Worm (Caenorhabditis elegans) whole organism, late embryonic: Measurements from ENCODE around the gene M03A1.8.

Source experiments
- C08G9.2 ChIP-seq: sonication (generic microtip); optimal IDR thresholded peaks from 2 replicates; lab custom pipeline; 2016; ENCODE audit warnings: mild to moderate bottlenecking, missing genetic modification characterization, moderate library complexity, missing compliant biosample characterization
- C38D4.7 ChIP-seq: fragments of 200-800 bp; sonication (Bioruptor generic); optimal IDR thresholded peaks from 2 replicates; lab custom pipeline; 2018; ENCODE audit warnings: mild to moderate bottlenecking, missing genetic modification characterization, moderate library complexity, missing compliant biosample characterization
- K02D7.2 ChIP-seq: sonication (generic microtip); optimal IDR thresholded peaks from 2 replicates; lab custom pipeline; 2017; ENCODE audit warnings: mild to moderate bottlenecking, missing genetic modification characterization, missing compliant biosample characterization
- K09A11.1 ChIP-seq: sonication (generic microtip); optimal IDR thresholded peaks from 2 replicates; lab custom pipeline; 2017; ENCODE audit warnings: antibody characterized with exemption, mild to moderate bottlenecking, missing genetic modification characterization, missing compliant biosample characterization; ENCODE audit not compliant: insufficient read depth
- Y22D7AL.16 ChIP-seq: sonication (generic microtip); optimal IDR thresholded peaks from 2 replicates; lab custom pipeline; 2016; ENCODE audit warnings: missing genetic modification characterization, missing compliant biosample characterization
- ahr-1 ChIP-seq: sonication (generic microtip); optimal IDR thresholded peaks from 2 replicates; lab custom pipeline; 2016; ENCODE audit warnings: missing genetic modification characterization, missing compliant biosample characterization
- ama-1 ChIP-seq: fragments of 150-350 bp; optimal IDR thresholded peaks from 2 replicates; lab custom pipeline; 2014
- ceh-18 ChIP-seq: sonication (generic microtip); optimal IDR thresholded peaks from 2 replicates; lab custom pipeline; 2016; ENCODE audit warnings: missing genetic modification characterization, missing compliant biosample characterization
- ceh-2 ChIP-seq: sonication (generic microtip); optimal IDR thresholded peaks from 2 replicates; lab custom pipeline; 2016; ENCODE audit warnings: missing genotype, missing genetic modification characterization, missing compliant biosample characterization
- ceh-22 ChIP-seq: sonication (generic microtip); optimal IDR thresholded peaks from 2 replicates; lab custom pipeline; 2017; ENCODE audit warnings: missing biosample characterization, missing genetic modification characterization
- ceh-34 ChIP-seq: sonication (generic microtip); optimal IDR thresholded peaks from 2 replicates; lab custom pipeline; 2016; ENCODE audit warnings: mild to moderate bottlenecking, missing genetic modification characterization, missing compliant biosample characterization
- ceh-45 ChIP-seq: fragments of 200-800 bp; sonication (Bioruptor generic); IDR thresholded peaks from 2 replicates; pipeline ENCODE4 v1.3.6; 2022; ENCODE audit warnings: missing genetic modification reagents, missing genetic modification characterization, missing compliant biosample characterization
- ceh-6 ChIP-seq: fragments of 200-800 bp; sonication (Bioruptor generic); optimal IDR thresholded peaks from 2 replicates; lab custom pipeline; 2018; ENCODE audit warnings: mild to moderate bottlenecking, missing genetic modification characterization, missing compliant biosample characterization
- ceh-9 ChIP-seq: sonication (generic microtip); optimal IDR thresholded peaks from 2 replicates; lab custom pipeline; 2016; ENCODE audit warnings: mild to moderate bottlenecking, missing genetic modification characterization, inconsistent platforms, missing compliant biosample characterization
- dmd-4 ChIP-seq: sonication (generic microtip); optimal IDR thresholded peaks from 2 replicates; lab custom pipeline; 2016; ENCODE audit warnings: borderline replicate concordance, missing genetic modification characterization, missing compliant biosample characterization
- dve-1 ChIP-seq: sonication (generic microtip); optimal IDR thresholded peaks from 2 replicates; lab custom pipeline; 2017; ENCODE audit warnings: antibody characterized with exemption, mild to moderate bottlenecking, missing genetic modification characterization, missing compliant biosample characterization
- elt-2 ChIP-seq: sonication (generic microtip); optimal IDR thresholded peaks from 2 replicates; lab custom pipeline; 2016; ENCODE audit warnings: missing genetic modification reagents, missing genetic modification characterization, missing compliant biosample characterization
- fax-1 ChIP-seq: sonication (generic microtip); optimal IDR thresholded peaks from 2 replicates; lab custom pipeline; 2016; ENCODE audit warnings: missing genotype, missing genetic modification characterization, missing compliant biosample characterization
- fkh-10 ChIP-seq: fragments of 150-350 bp; optimal IDR thresholded peaks from 2 replicates; lab custom pipeline; 2014; ENCODE audit warnings: missing biosample characterization, missing genetic modification reagents, missing genetic modification characterization
- fkh-6 ChIP-seq: sonication (generic microtip); optimal IDR thresholded peaks from 2 replicates; lab custom pipeline; 2016; ENCODE audit warnings: missing genetic modification characterization, missing compliant biosample characterization
- gmeb-2 ChIP-seq: sonication (generic microtip); optimal IDR thresholded peaks from 2 replicates; lab custom pipeline; 2016; ENCODE audit warnings: missing genetic modification characterization, inconsistent platforms, missing compliant biosample characterization
- hlh-6 ChIP-seq: sonication (generic microtip); optimal IDR thresholded peaks from 2 replicates; lab custom pipeline; 2016; ENCODE audit warnings: missing genotype, missing genetic modification characterization, missing compliant biosample characterization
- lin-11 ChIP-seq: fragments of 200-800 bp; sonication (Bioruptor generic); optimal IDR thresholded peaks from 2 replicates; lab custom pipeline; 2018; ENCODE audit warnings: mild to moderate bottlenecking, missing genetic modification characterization, missing compliant biosample characterization
- madf-2 ChIP-seq: sonication (generic microtip); optimal IDR thresholded peaks from 2 replicates; lab custom pipeline; 2017; ENCODE audit warnings: missing genetic modification characterization, missing compliant biosample characterization
- nfya-1 ChIP-seq: sonication (generic microtip); optimal IDR thresholded peaks from 2 replicates; lab custom pipeline; 2017; ENCODE audit warnings: missing genetic modification characterization, mild to moderate bottlenecking, missing compliant biosample characterization, antibody characterized with exemption, moderate library complexity
- nhr-11 ChIP-seq: fragments of 150-350 bp; optimal IDR thresholded peaks from 2 replicates; lab custom pipeline; 2014; ENCODE audit warnings: missing biosample characterization, missing genetic modification characterization
- odd-2 ChIP-seq: sonication (generic microtip); optimal IDR thresholded peaks from 2 replicates; lab custom pipeline; 2017; ENCODE audit warnings: antibody characterized with exemption, mild to moderate bottlenecking, missing genetic modification characterization, missing compliant biosample characterization
- pax-1 ChIP-seq: fragments of 150-350 bp; optimal IDR thresholded peaks from 2 replicates; lab custom pipeline; 2014; ENCODE audit warnings: missing biosample characterization, missing genetic modification characterization
- ref-2 ChIP-seq: sonication (generic microtip); optimal IDR thresholded peaks from 2 replicates; lab custom pipeline; 2016; ENCODE audit warnings: missing genetic modification characterization, missing compliant biosample characterization
- rnt-1 ChIP-seq: sonication (generic microtip); optimal IDR thresholded peaks from 2 replicates; lab custom pipeline; 2016; ENCODE audit warnings: missing genetic modification characterization, missing compliant biosample characterization
- sox-2 ChIP-seq: fragments of 200-800 bp; sonication (Bioruptor generic); IDR thresholded peaks from 2 replicates; pipeline ENCODE4 v1.3.6; 2022; ENCODE audit warnings: missing genetic modification reagents, missing genetic modification characterization, missing compliant biosample characterization
- sox-4 ChIP-seq: sonication (generic microtip); optimal IDR thresholded peaks from 2 replicates; lab custom pipeline; 2017; ENCODE audit warnings: mild to moderate bottlenecking, missing genetic modification characterization, inconsistent platforms, missing compliant biosample characterization
- syd-9 ChIP-seq: sonication (generic microtip); optimal IDR thresholded peaks from 2 replicates; lab custom pipeline; 2016; ENCODE audit warnings: mild to moderate bottlenecking, missing genetic modification characterization, moderate library complexity, missing compliant biosample characterization
- tbx-2 ChIP-seq: sonication (generic microtip); optimal IDR thresholded peaks from 2 replicates; lab custom pipeline; 2016; ENCODE audit warnings: missing genetic modification characterization, missing compliant biosample characterization
- ttx-3 ChIP-seq: sonication (generic microtip); optimal IDR thresholded peaks from 2 replicates; lab custom pipeline; 2016; ENCODE audit warnings: missing genetic modification reagents, missing genetic modification characterization, missing compliant biosample characterization
- unc-42 ChIP-seq: sonication (generic microtip); optimal IDR thresholded peaks from 2 replicates; lab custom pipeline; 2016; ENCODE audit warnings: missing genotype, missing genetic modification characterization, missing compliant biosample characterization
- unc-55 ChIP-seq: sonication (generic microtip); optimal IDR thresholded peaks from 2 replicates; lab custom pipeline; 2017; ENCODE audit warnings: missing biosample characterization, missing genetic modification reagents, missing genetic modification characterization
- zip-5 ChIP-seq: sonication (generic microtip); optimal IDR thresholded peaks from 2 replicates; lab custom pipeline; 2016; ENCODE audit warnings: missing genetic modification characterization, missing compliant biosample characterization
- ztf-16 ChIP-seq: sonication (generic microtip); optimal IDR thresholded peaks from 2 replicates; lab custom pipeline; 2017; ENCODE audit warnings: missing genetic modification characterization, missing compliant biosample characterization

Gene M03A1.8

DNA sequence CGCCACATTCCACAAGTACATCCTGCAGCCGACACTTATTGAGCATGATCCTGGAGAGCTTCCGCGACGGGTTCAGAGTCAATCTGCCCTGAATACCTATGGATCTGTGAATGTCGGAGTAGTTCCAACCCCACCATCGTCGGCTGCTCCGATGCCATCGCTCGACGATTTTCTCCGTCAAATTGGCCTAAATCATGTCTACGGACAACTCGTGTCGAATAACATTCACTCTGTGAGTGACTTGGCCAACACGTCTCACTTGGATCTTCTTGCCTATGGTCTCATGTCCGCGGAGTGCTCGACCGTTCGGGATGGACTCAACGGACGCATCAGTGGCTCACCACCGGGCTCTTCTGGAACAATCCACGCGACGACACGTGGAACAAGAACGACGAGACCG, 29.9 kb downstream of the M03A1.8 start:
- TF ChIP-seq fkh-6 (tag; lab: Kevin White, UChicago) (no peak), madf-2 (no peak), syd-9 (tag; lab: Kevin White, UChicago) (no peak), C38D4.7 (GFP tag; lab: Kevin White, UChicago) (no peak), odd-2 (tag; lab: Kevin White, UChicago) (no peak), unc-42 (no peak), C08G9.2 (tag; lab: Kevin White, UChicago) (no peak), ceh-45 (GFP tag; lab: Robert Waterston, UW) (no peak), nhr-11 (tag; lab: Kevin White, UChicago) (no peak)
- TF ChIP-seq, all 69 proteins: peak for 0

DNA sequence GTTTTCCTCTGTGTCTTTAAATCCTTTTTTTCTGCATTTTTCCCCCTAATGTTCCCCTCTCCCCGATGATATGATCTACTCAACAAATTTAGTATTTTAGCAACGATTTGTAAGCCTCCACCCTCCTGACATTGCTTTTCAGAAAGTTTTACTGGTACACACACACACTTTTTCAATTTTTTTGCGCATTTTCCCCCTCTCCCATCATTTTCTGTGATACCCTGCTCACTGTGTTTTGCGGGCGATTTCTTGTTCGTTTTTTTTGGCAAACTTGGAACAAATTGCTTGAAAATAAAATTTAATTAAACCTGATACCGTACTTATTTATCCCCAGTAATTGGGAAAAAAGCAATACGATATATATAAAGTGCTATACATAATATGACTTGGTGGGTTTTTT, 30.5 kb downstream of the M03A1.8 start:
- TF ChIP-seq lin-11 (tag; lab: Kevin White, UChicago) (no peak), tbx-2 (tag; lab: Kevin White, UChicago) (no peak), ceh-34 (tag; lab: Kevin White, UChicago) (no peak), fkh-10 (GFP tag; lab: Kevin White, UChicago) (no peak), hlh-6 (tag; lab: Kevin White, UChicago) (no peak), K02D7.2 (tag; lab: Kevin White, UChicago) (no peak), fax-1 (no peak), ceh-9 (tag; lab: Kevin White, UChicago) (no peak), ama-1 (lab: Kevin White, UChicago) (no peak), zip-5 (tag; lab: Kevin White, UChicago) (no peak), dve-1 (tag; lab: Kevin White, UChicago) (no peak), rnt-1 (tag; lab: Kevin White, UChicago) (peak; percentile 10), ceh-6 (GFP tag; lab: Kevin White, UChicago) (no peak), sox-2 (no peak), dmd-4 (tag; lab: Kevin White, UChicago) (peak; percentile 18)

DNA sequence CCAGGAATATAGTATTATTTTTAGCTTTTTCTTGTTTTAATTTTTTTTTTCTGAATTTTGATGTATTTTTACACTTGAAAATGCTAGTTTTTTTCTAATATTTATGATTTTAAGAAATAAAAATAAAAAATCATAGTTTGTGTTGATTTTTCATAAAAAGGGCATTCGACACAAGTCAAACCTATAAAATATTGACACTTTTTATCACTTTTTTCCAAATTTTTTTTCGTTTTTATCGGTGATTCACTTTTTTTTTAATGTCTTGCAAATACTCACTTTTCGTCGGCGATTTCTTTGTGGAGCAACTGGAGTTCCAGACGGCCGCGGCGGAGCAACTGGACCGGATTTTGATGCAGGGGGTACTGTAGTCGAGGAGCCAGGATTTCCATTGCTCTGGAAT, 37.3 kb downstream of the M03A1.8 start:
- TF ChIP-seq unc-55 (no peak), fkh-6 (tag; lab: Kevin White, UChicago) (no peak), ceh-6 (GFP tag; lab: Kevin White, UChicago) (no peak), sox-4 (no peak), syd-9 (tag; lab: Kevin White, UChicago) (no peak), ceh-18 (tag; lab: Kevin White, UChicago) (no peak), Y22D7AL.16 (tag; lab: Kevin White, UChicago) (no peak)

DNA sequence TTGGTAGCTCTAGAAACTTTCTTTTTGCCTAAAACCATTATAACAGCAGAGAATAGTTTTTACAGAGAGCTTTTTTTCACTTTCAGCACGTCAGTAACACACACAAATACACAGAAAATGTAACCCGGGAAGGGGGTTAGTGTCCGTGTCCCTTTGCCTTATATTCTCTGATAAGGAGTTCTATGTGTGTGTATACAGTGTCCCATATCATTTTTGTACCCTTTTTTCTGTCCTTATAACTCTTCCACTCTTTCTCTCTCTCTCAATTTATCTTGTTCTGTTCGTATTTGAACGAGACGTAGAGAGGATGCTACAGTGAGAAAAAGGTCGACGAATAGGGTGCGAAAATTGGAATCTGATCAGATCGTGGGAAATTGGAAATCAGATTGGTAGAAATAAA, 38.7 kb downstream of the M03A1.8 start:
- TF ChIP-seq ref-2 (tag; lab: Kevin White, UChicago) (no peak), elt-2 (tag; lab: Kevin White, UChicago) (peak; percentile 49), ttx-3 (tag; lab: Kevin White, UChicago) (no peak), ceh-22 (no peak)

DNA sequence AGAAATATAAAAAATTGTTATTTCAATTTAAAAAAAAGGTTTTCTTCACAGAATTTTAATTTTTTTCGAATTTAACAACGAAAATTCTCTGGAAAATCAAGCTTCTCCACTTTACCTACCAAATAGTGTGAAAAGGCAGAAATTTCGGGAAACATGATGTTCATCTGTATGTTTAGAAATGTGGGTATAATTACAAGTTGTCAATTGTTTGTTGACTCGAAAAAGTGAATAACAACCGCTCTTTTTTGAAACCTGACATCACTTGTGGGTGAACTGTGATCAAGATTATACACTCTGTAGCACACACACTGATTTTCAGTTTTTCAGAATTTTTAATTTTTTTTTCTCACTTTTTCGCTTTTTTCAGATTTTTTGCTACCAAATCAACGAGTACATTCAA, 39.7 kb downstream of the M03A1.8 start:
- TF ChIP-seq nfya-1 = no peak
- no peak for TF ChIP-seq ttx-3 (tag; lab: Kevin White, UChicago)
- TF ChIP-seq ahr-1 (tag; lab: Kevin White, UChicago) = no peak
- no peak for TF ChIP-seq ztf-16 (tag; lab: Kevin White, UChicago)
- no peak for TF ChIP-seq gmeb-2
- no peak for TF ChIP-seq Y22D7AL.16 (tag; lab: Kevin White, UChicago)
- no peak for TF ChIP-seq ceh-6 (GFP tag; lab: Kevin White, UChicago)
- no peak for TF ChIP-seq K09A11.1
- no peak for TF ChIP-seq ceh-2
- no peak for TF ChIP-seq pax-1 (tag; lab: Kevin White, UChicago)
